Worm (Caenorhabditis elegans) whole organism, mixed stage, embryonic: ENCODE results near the gene fbxb-75.

Source experiments
- M03D4.4 ChIP-seq: sonication (generic microtip); optimal IDR thresholded peaks from 2 replicates; lab custom pipeline; 2017; ENCODE audit warnings: mild to moderate bottlenecking, missing genetic modification characterization, missing compliant biosample characterization
- bed-3 ChIP-seq: fragments of 200-800 bp; sonication (Bioruptor generic); optimal IDR thresholded peaks from 3 replicates; lab custom pipeline; 2018; ENCODE audit warnings: mild to moderate bottlenecking, missing genetic modification characterization, moderate library complexity, missing compliant biosample characterization
- blmp-1 ChIP-seq: fragments of 150-350 bp; optimal IDR thresholded peaks from 2 replicates; lab custom pipeline; 2014; ENCODE audit warnings: missing biosample characterization, missing genetic modification characterization
- ceh-39 ChIP-seq: fragments of 150-350 bp; optimal IDR thresholded peaks from 2 replicates; lab custom pipeline; 2014; ENCODE audit warnings: missing biosample characterization, missing genetic modification characterization
- ceh-43 ChIP-seq: fragments of 200-800 bp; sonication (Bioruptor generic); optimal IDR thresholded peaks from 2 replicates; lab custom pipeline; 2018; ENCODE audit warnings: mild to moderate bottlenecking, missing genetic modification characterization, moderate library complexity, missing compliant biosample characterization
- ceh-83 ChIP-seq: fragments of 200-800 bp; sonication (Bioruptor generic); optimal IDR thresholded peaks from 2 replicates; lab custom pipeline; 2018; ENCODE audit warnings: mild to moderate bottlenecking, missing genetic modification characterization, missing compliant biosample characterization
- ces-1 ChIP-seq: fragments of 150-350 bp; optimal IDR thresholded peaks from 2 replicates; lab custom pipeline; 2014; ENCODE audit warnings: missing biosample characterization, missing genetic modification reagents, missing genetic modification characterization
- cnd-1 ChIP-seq: fragments of 200-800 bp; sonication (Bioruptor generic); optimal IDR thresholded peaks from 2 replicates; lab custom pipeline; 2018; ENCODE audit warnings: mild to moderate bottlenecking, missing genetic modification characterization, missing compliant biosample characterization
- drap-1 ChIP-seq: fragments of 200-800 bp; sonication (Bioruptor generic); optimal IDR thresholded peaks from 3 replicates; lab custom pipeline; 2018; ENCODE audit warnings: mild to moderate bottlenecking, missing genetic modification characterization, missing compliant biosample characterization
- elt-1 ChIP-seq: sonication (generic microtip); optimal IDR thresholded peaks from 2 replicates; lab custom pipeline; 2017; ENCODE audit warnings: missing genetic modification characterization, mild to moderate bottlenecking, missing compliant biosample characterization, antibody characterized with exemption, moderate library complexity, borderline replicate concordance; ENCODE audit not compliant: insufficient read depth
- elt-3 ChIP-seq: fragments of 150-350 bp; optimal IDR thresholded peaks from 2 replicates; lab custom pipeline; 2014; ENCODE audit warnings: missing biosample characterization, missing genetic modification characterization
- flh-1 ChIP-seq: fragments of 200-800 bp; sonication (Bioruptor generic); optimal IDR thresholded peaks from 2 replicates; lab custom pipeline; 2018; ENCODE audit warnings: mild to moderate bottlenecking, missing genetic modification characterization, moderate library complexity, missing compliant biosample characterization
- ham-2 ChIP-seq: fragments of 200-800 bp; sonication (Bioruptor generic); optimal IDR thresholded peaks from 2 replicates; lab custom pipeline; 2018; ENCODE audit warnings: mild to moderate bottlenecking, missing genetic modification characterization, missing compliant biosample characterization
- hlh-1 ChIP-seq: fragments of 150-350 bp; optimal IDR thresholded peaks from 2 replicates; lab custom pipeline; 2014; ENCODE audit warnings: missing biosample characterization, missing genetic modification reagents, missing genetic modification characterization
- lin-13 ChIP-seq: fragments of 150-350 bp; optimal IDR thresholded peaks from 2 replicates; lab custom pipeline; 2014; ENCODE audit warnings: missing biosample characterization, missing genetic modification characterization
- lin-32 ChIP-seq: fragments of 200-800 bp; sonication (Bioruptor generic); optimal IDR thresholded peaks from 2 replicates; lab custom pipeline; 2018; ENCODE audit warnings: mild to moderate bottlenecking, missing genetic modification characterization, missing compliant biosample characterization
- lsy-2 ChIP-seq: fragments of 150-350 bp; optimal IDR thresholded peaks from 2 replicates; lab custom pipeline; 2014; ENCODE audit warnings: missing biosample characterization, missing genetic modification characterization
- mab-5 ChIP-seq: fragments of 150-350 bp; optimal IDR thresholded peaks from 2 replicates; lab custom pipeline; 2014; ENCODE audit warnings: missing biosample characterization, missing genetic modification characterization
- mep-1 ChIP-seq: fragments of 150-350 bp; optimal IDR thresholded peaks from 2 replicates; lab custom pipeline; 2017; ENCODE audit warnings: missing biosample characterization, missing genetic modification reagents, missing genetic modification characterization, inconsistent platforms
- mls-2 ChIP-seq: sonication (generic microtip); optimal IDR thresholded peaks from 2 replicates; lab custom pipeline; 2016; ENCODE audit warnings: mild to moderate bottlenecking, missing genetic modification characterization, moderate library complexity, missing compliant biosample characterization
- nhr-12 ChIP-seq: fragments of 150-350 bp; optimal IDR thresholded peaks from 2 replicates; lab custom pipeline; 2014; ENCODE audit warnings: missing biosample characterization, missing genetic modification characterization
- nhr-2 ChIP-seq: fragments of 150-350 bp; optimal IDR thresholded peaks from 2 replicates; lab custom pipeline; 2014; ENCODE audit warnings: missing biosample characterization, missing genetic modification characterization
- nhr-237 ChIP-seq: fragments of 150-350 bp; optimal IDR thresholded peaks from 2 replicates; lab custom pipeline; 2014; ENCODE audit warnings: missing biosample characterization, missing genetic modification characterization
- nhr-28 ChIP-seq: fragments of 150-350 bp; optimal IDR thresholded peaks from 2 replicates; lab custom pipeline; 2014; ENCODE audit warnings: missing biosample characterization, missing genetic modification characterization
- nhr-76 ChIP-seq: sonication (generic microtip); optimal IDR thresholded peaks from 2 replicates; lab custom pipeline; 2017; ENCODE audit warnings: missing biosample characterization, missing genetic modification characterization
- pha-4 ChIP-seq: fragments of 150-350 bp; optimal IDR thresholded peaks from 2 replicates; lab custom pipeline; 2018; ENCODE audit warnings: missing biosample characterization, missing genetic modification reagents, missing genetic modification characterization
- sem-2 ChIP-seq: fragments of 200-800 bp; sonication (Bioruptor generic); optimal IDR thresholded peaks from 2 replicates; lab custom pipeline; 2018; ENCODE audit warnings: mild to moderate bottlenecking, missing genetic modification characterization, missing compliant biosample characterization
- snpc-4 ChIP-seq: fragments of 150-350 bp; optimal IDR thresholded peaks from 2 replicates; lab custom pipeline; 2014; ENCODE audit warnings: missing biosample characterization, missing genetic modification characterization
- sptf-1 ChIP-seq: sonication (generic microtip); optimal IDR thresholded peaks from 2 replicates; lab custom pipeline; 2017; ENCODE audit warnings: mild to moderate bottlenecking, missing genetic modification characterization, moderate library complexity, missing compliant biosample characterization
- tbx-8 ChIP-seq: fragments of 200-800 bp; sonication (Bioruptor generic); optimal IDR thresholded peaks from 2 replicates; lab custom pipeline; 2018; ENCODE audit warnings: mild to moderate bottlenecking, missing genetic modification characterization, moderate library complexity, missing compliant biosample characterization
- unc-39 ChIP-seq: fragments of 150-350 bp; optimal IDR thresholded peaks from 2 replicates; lab custom pipeline; 2014; ENCODE audit warnings: missing biosample characterization, missing genetic modification characterization
- unc-62 ChIP-seq: fragments of 150-350 bp; optimal IDR thresholded peaks from 2 replicates; lab custom pipeline; 2014; ENCODE audit warnings: missing biosample characterization, missing genetic modification reagents, missing genetic modification characterization
- zip-8 ChIP-seq: fragments of 150-350 bp; optimal IDR thresholded peaks from 2 replicates; lab custom pipeline; 2014; ENCODE audit warnings: missing biosample characterization, missing genetic modification characterization
- ztf-11 ChIP-seq: fragments of 150-350 bp; optimal IDR thresholded peaks from 2 replicates; lab custom pipeline; 2014; ENCODE audit warnings: missing biosample characterization, missing genetic modification characterization

fbxb-75 gene

ce11 chrIV:4396052-4396821 is 44.7 kb downstream of the fbxb-75 start:
- TF ChIP-seq hlh-1 (tag; lab: Kevin White, UChicago) (no peak), nhr-237 (no peak), ztf-11 (tag; lab: Kevin White, UChicago) (no peak), tbx-8 (GFP tag; lab: Kevin White, UChicago) (no peak), nhr-2 (tag; lab: Kevin White, UChicago) (no peak), elt-3 (tag; lab: Kevin White, UChicago) (no peak), lsy-2 (tag; lab: Kevin White, UChicago) (no peak), lin-32 (GFP tag; lab: Kevin White, UChicago) (no peak), nhr-76 (tag; lab: Kevin White, UChicago) (no peak), ceh-39 (no peak), nhr-28 (no peak)

- TF ChIP-seq mab-5 (tag; lab: Kevin White, UChicago) (no peak), nhr-76 (tag; lab: Kevin White, UChicago) (no peak), snpc-4 (tag; lab: Kevin White, UChicago) (no peak), lin-32 (GFP tag; lab: Kevin White, UChicago) (no peak), ces-1 (GFP tag; lab: Kevin White, UChicago) (no peak), cnd-1 (tag; lab: Kevin White, UChicago) (no peak), bed-3 (GFP tag; lab: Kevin White, UChicago) (no peak), ceh-39 (no peak), drap-1 (no peak), sem-2 (GFP tag; lab: Kevin White, UChicago) (no peak), mls-2 (no peak), zip-8 (no peak)
Measured at ce11 chrIV:4395555-4395954, 45.4 kb downstream of the fbxb-75 start.

- no peak for TF ChIP-seq elt-3 (tag; lab: Kevin White, UChicago)
- TF ChIP-seq sem-2 (GFP tag; lab: Kevin White, UChicago), result no peak
- no peak for TF ChIP-seq nhr-76 (tag; lab: Kevin White, UChicago)
- no peak for TF ChIP-seq M03D4.4 (tag; lab: Kevin White, UChicago)
- no peak for TF ChIP-seq snpc-4 (tag; lab: Kevin White, UChicago)
- no peak for TF ChIP-seq blmp-1 (tag; lab: Kevin White, UChicago)
- TF ChIP-seq ceh-39, result no peak
- TF ChIP-seq nhr-2 (tag; lab: Kevin White, UChicago), result no peak
- TF ChIP-seq unc-39 (tag; lab: Kevin White, UChicago), result no peak
- no peak for TF ChIP-seq lsy-2 (tag; lab: Kevin White, UChicago)
- no peak for TF ChIP-seq mab-5 (tag; lab: Kevin White, UChicago)
- TF ChIP-seq nhr-12 (tag; lab: Kevin White, UChicago), result no peak
- TF ChIP-seq tbx-8 (GFP tag; lab: Kevin White, UChicago), result no peak
- no peak for TF ChIP-seq flh-1 (GFP tag; lab: Kevin White, UChicago)
- TF ChIP-seq cnd-1 (tag; lab: Kevin White, UChicago), result no peak
- TF ChIP-seq bed-3 (GFP tag; lab: Kevin White, UChicago), result no peak
- TF ChIP-seq drap-1, result no peak
- no peak for TF ChIP-seq zip-8
Measured at ce11 chrIV:4393942-4394460, 47.0 kb downstream of the fbxb-75 start, which contains the start of gene ell-1. Gene ell-1, plus strand, starts transcription at chrIV:4394410.

- TF ChIP-seq cnd-1 (tag; lab: Kevin White, UChicago) (no peak), pha-4 (tag; lab: Kevin White, UChicago) (no peak), ces-1 (GFP tag; lab: Kevin White, UChicago) (no peak), lsy-2 (tag; lab: Kevin White, UChicago) (no peak), nhr-237 (no peak), mep-1 (tag; lab: Kevin White, UChicago) (no peak), unc-62 (GFP tag; lab: Kevin White, UChicago) (no peak), tbx-8 (GFP tag; lab: Kevin White, UChicago) (no peak)
Measured at ce11 chrIV:4393488-4393887, 47.5 kb downstream of the fbxb-75 start.

ce11 chrIV:4390438-4390894 is 50.5 kb downstream of the fbxb-75 start, which contains the start of the genes rpl-7A and set-21:
Gene rpl-7A, minus strand, starts transcription at chrIV:4390590.
Gene set-21, plus strand, starts transcription at chrIV:4390844.
- no peak for TF ChIP-seq ceh-83 (GFP tag; lab: Kevin White, UChicago)
- TF ChIP-seq sem-2 (GFP tag; lab: Kevin White, UChicago), result no peak
- TF ChIP-seq nhr-237, result peak; percentile 84
- peak; percentile 56 for TF ChIP-seq pha-4 (tag; lab: Kevin White, UChicago)
- no peak for TF ChIP-seq nhr-12 (tag; lab: Kevin White, UChicago)
- peak; percentile 71 for TF ChIP-seq ceh-39
- peak; percentile 93 for TF ChIP-seq lsy-2 (tag; lab: Kevin White, UChicago)
- no peak for TF ChIP-seq mab-5 (tag; lab: Kevin White, UChicago)
- TF ChIP-seq unc-39 (tag; lab: Kevin White, UChicago), result no peak
- TF ChIP-seq snpc-4 (tag; lab: Kevin White, UChicago), result no peak
- no peak for TF ChIP-seq bed-3 (GFP tag; lab: Kevin White, UChicago)
- TF ChIP-seq M03D4.4 (tag; lab: Kevin White, UChicago), result peak; percentile 51
- no peak for TF ChIP-seq ztf-11 (tag; lab: Kevin White, UChicago)
- TF ChIP-seq ham-2, result no peak
- TF ChIP-seq nhr-76 (tag; lab: Kevin White, UChicago), result no peak
- peak; percentile 64 for TF ChIP-seq cnd-1 (tag; lab: Kevin White, UChicago)
- no peak for TF ChIP-seq lin-32 (GFP tag; lab: Kevin White, UChicago)
- TF ChIP-seq drap-1, result peak; percentile 62
- TF ChIP-seq ces-1 (GFP tag; lab: Kevin White, UChicago), result peak; percentile 47
- TF ChIP-seq mls-2, result peak; percentile 70
- no peak for TF ChIP-seq nhr-2 (tag; lab: Kevin White, UChicago)
- no peak for TF ChIP-seq nhr-28
- TF ChIP-seq ceh-43 (GFP tag; lab: Kevin White, UChicago), result no peak
- no peak for TF ChIP-seq elt-1
- TF ChIP-seq lin-13 (tag; lab: Kevin White, UChicago), result peak; percentile 76
- no peak for TF ChIP-seq zip-8
- peak; percentile 49 for TF ChIP-seq unc-62 (GFP tag; lab: Kevin White, UChicago)
- no peak for TF ChIP-seq blmp-1 (tag; lab: Kevin White, UChicago)
- peak; percentile 85 for TF ChIP-seq sptf-1 (tag; lab: Kevin White, UChicago)
